Fruit fly (Drosophila melanogaster): ENCODE data around the gene CG4194.

Gene CG4194

DNA sequence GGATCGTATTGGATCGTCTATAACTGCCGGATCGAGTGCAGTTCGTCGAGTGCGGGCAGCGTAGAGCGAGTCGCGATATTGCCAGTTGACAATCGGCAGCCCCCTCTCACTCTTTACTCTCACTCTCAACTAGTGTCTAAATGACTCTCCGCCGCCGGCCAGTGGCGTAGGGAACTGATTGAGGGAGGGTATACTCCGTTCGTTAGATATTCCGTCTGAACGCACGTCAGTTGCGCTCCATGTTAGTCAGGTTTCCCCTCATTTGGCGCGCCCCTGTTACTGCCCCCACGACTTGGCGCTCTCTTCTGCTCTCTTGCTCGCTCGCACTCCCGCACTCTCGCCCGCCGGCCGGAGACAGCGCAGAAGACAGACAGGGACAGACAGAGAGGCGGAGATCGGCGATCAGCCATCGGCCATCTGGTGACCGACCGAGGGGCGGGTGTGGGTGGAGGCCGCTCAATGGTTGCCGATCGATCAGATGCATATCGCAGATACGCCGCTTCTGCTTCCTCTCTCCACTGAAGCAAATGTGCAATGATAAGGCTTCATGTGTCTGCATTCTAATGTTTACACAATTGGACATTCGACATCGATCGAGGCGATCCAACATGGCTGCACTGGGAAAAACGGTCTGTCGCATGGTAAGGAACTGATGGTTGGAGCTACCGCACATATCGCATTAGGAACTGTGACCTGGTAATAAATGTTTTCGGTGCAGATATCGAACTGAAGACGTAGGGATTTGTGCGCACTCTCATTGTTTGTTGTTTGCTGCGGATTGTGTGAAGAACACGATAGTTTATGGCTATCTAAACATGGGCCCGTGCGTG lies 18.1 kb upstream of the CG4194 start, which contains the start of gene moody (continued):
- no peak for TF ChIP-seq bbx (GFP tag; IDR thresholded peaks at IDR 0.05; ENCODE audit: partially characterized antibody)
- TF ChIP-seq CG12236 (GFP tag; optimal IDR thresholded peaks at IDR 0.05), result peak; percentile 88
- peak; percentile 89 for TF ChIP-seq ab (GFP tag; optimal IDR thresholded peaks at IDR 0.05)
- TF ChIP-seq caup (GFP tag; optimal IDR thresholded peaks at IDR 0.05; ENCODE audit: severe bottlenecking), result peak; percentile 98
- peak; percentile 99 for TF ChIP-seq wdn (GFP tag; IDR thresholded peaks at IDR 0.05)
- peak; percentile 95 for TF ChIP-seq crc (GFP tag; optimal IDR thresholded peaks at IDR 0.05)
- peak; percentile 96 for TF ChIP-seq NK7.1 (GFP tag; optimal IDR thresholded peaks at IDR 0.05)
- TF ChIP-seq chm (GFP tag; IDR thresholded peaks at IDR 0.05), result peak; percentile 99
- peak; percentile 85 for TF ChIP-seq abd-A (tag; optimal IDR thresholded peaks at IDR 0.05)
- TF ChIP-seq Vsx1 (GFP tag; optimal IDR thresholded peaks at IDR 0.05), result peak; percentile 89
- peak; percentile 96 for TF ChIP-seq YL-1 (GFP tag; optimal IDR thresholded peaks at IDR 0.05)
- TF ChIP-seq amos (GFP tag; IDR thresholded peaks at IDR 0.05; ENCODE audit: partially characterized antibody), result peak; percentile 38; the same call in 1 of the 2 replicates
- peak; percentile 98 for TF ChIP-seq ranshi (GFP tag; IDR thresholded peaks at IDR 0.05)
- TF ChIP-seq ems (GFP tag; optimal IDR thresholded peaks at IDR 0.05), result peak; percentile 98
- peak; percentile 78 for TF ChIP-seq trh (GFP tag; optimal IDR thresholded peaks at IDR 0.05)
- peak; percentile 95 for TF ChIP-seq p53 (GFP tag; optimal IDR thresholded peaks at IDR 0.05)
- peak; percentile 99 for TF ChIP-seq Mrtf (GFP tag; IDR thresholded peaks at IDR 0.05)
- peak; percentile 99 for TF ChIP-seq ken (GFP tag; IDR thresholded peaks at IDR 0.05)
- TF ChIP-seq Nf-YA (GFP tag; IDR thresholded peaks at IDR 0.05), result peak; percentile 96
- peak; percentile 91 for TF ChIP-seq CG9727 (GFP tag; optimal IDR thresholded peaks at IDR 0.05)
- TF ChIP-seq pum (GFP tag; optimal IDR thresholded peaks at IDR 0.05), result peak; percentile 98
- TF ChIP-seq zen (tag; optimal IDR thresholded peaks at IDR 0.05), result peak; percentile 73
- peak; percentile 95 for TF ChIP-seq CoRest (tag; optimal IDR thresholded peaks at IDR 0.05)
- TF ChIP-seq Nf-YB (GFP tag; optimal IDR thresholded peaks at IDR 0.05), result peak; percentile 78
- TF ChIP-seq bab2 (GFP tag; optimal IDR thresholded peaks at IDR 0.05), result peak; percentile 98
- peak; percentile 97 for TF ChIP-seq CG10209 (GFP tag; optimal IDR thresholded peaks at IDR 0.05)
- peak; percentile 16 for TF ChIP-seq BEAF-32 (GFP tag; optimal IDR thresholded peaks at IDR 0.05)
- peak; percentile 92 to 97 for TF ChIP-seq Hr51 (GFP tag; optimal IDR thresholded peaks at IDR 0.05)
- TF ChIP-seq CG17328 (GFP tag; IDR thresholded peaks at IDR 0.05), result peak; percentile 98
- TF ChIP-seq CG10654 (GFP tag; optimal IDR thresholded peaks at IDR 0.05), result peak; percentile 96
- peak; percentile 97 for TF ChIP-seq CG4730 (GFP tag; IDR thresholded peaks at IDR 0.05)
- TF ChIP-seq CG7928 (GFP tag; optimal IDR thresholded peaks at IDR 0.05), result peak; percentile 79
- TF ChIP-seq Fer2 (tag; optimal IDR thresholded peaks at IDR 0.05), result peak; percentile 96
- peak; percentile 97 for TF ChIP-seq CG17359 (tag; optimal IDR thresholded peaks at IDR 0.05)
- TF ChIP-seq knrl (GFP tag; IDR thresholded peaks at IDR 0.05; ENCODE audit: partially characterized antibody), result peak; percentile 32; the same call in 1 of the 3 replicates
- TF ChIP-seq CG6791 (GFP tag; IDR thresholded peaks at IDR 0.05; ENCODE audit: partially characterized antibody), result no peak
- peak; percentile 98 for TF ChIP-seq CG12219 (GFP tag; optimal IDR thresholded peaks at IDR 0.05)
- peak; percentile 78 for TF ChIP-seq pfk (GFP tag; optimal IDR thresholded peaks at IDR 0.05)
- peak; percentile 94 for TF ChIP-seq nom (GFP tag; optimal IDR thresholded peaks at IDR 0.05)
- TF ChIP-seq CG8944 (GFP tag; optimal IDR thresholded peaks at IDR 0.05), result peak; percentile 98
- TF ChIP-seq Usf (GFP tag; optimal IDR thresholded peaks at IDR 0.05), result peak; percentile 96
- TF ChIP-seq Kr (GFP tag; optimal IDR thresholded peaks at IDR 0.05), result no peak
- TF ChIP-seq toy (GFP tag; IDR thresholded peaks at IDR 0.05), result peak; percentile 95
- TF ChIP-seq CG16779 (GFP tag; IDR thresholded peaks at IDR 0.05), result peak; percentile 99
- peak; percentile 93 for TF ChIP-seq NC2α (GFP tag; optimal IDR thresholded peaks at IDR 0.05)
- TF ChIP-seq az2 (GFP tag; optimal IDR thresholded peaks at IDR 0.05), result peak; percentile 97
- TF ChIP-seq klu (GFP tag; IDR thresholded peaks at IDR 0.05), result peak; percentile 96
- peak; percentile 92 for TF ChIP-seq luna (GFP tag; optimal IDR thresholded peaks at IDR 0.05)
